Worm (Caenorhabditis elegans): Measurements from ENCODE around the gene B0035.13.

B0035.13 gene

DNA sequence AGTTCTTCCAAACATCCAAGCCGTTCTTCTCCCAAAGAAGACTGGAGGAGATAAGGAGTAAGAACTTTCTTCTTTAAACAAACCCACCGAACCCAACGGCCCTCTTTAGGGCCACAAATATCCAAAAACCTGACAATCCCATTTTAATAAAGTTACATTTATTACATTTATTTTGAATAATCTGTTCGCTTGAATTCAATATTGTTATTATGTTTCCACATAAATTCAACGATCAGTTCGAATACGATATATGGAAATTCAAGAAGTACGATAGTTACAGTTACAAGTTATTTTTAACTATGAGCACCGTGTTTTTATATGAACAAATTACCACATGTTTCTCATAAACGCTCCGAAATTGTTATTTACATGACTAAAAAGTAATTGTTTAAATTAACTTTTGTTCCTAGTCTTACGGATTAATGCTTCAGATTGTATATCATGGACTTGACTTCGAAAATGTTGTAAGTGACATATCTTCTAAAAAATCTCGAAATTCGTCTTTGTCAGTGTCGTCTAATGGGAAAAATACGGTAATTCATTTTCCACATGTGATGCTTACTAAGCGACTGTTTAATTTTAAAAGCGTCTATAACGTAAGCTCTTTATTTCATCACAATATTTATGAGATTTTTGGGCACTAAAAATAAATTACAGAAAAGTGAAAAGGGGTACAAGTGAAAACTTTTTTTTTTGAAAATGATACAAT is 34.4 kb upstream of the B0035.13 start (continued):
- no peak for TF ChIP-seq cebp-1 (GFP tag; IDR thresholded peaks at IDR 0.05)
- no peak for TF ChIP-seq cebp-1 (tag; optimal IDR thresholded peaks at IDR 0.05)
- no peak for TF ChIP-seq hlh-26 (GFP tag; conservative IDR thresholded peaks at IDR 0.05)
- TF ChIP-seq egl-44 (GFP tag; IDR thresholded peaks at IDR 0.05): peak; percentile 64; the same call in 1 of the 2 replicates
- peak; percentile 83 for TF ChIP-seq Y79H2A.3 (GFP tag; conservative IDR thresholded peaks at IDR 0.05)
- TF ChIP-seq D2030.7 (GFP tag; IDR thresholded peaks at IDR 0.05): peak; percentile 51
- 0 out of 2 replicates have a peak, but pooled peaks have one; percentile 6 for TF ChIP-seq madf-3 (GFP tag; IDR thresholded peaks at IDR 0.05)
- no peak for TF ChIP-seq rpc-1 (optimal IDR thresholded peaks at IDR 0.05)
- no peak for TF ChIP-seq rpc-1 (tag; optimal IDR thresholded peaks at IDR 0.05)
- TF ChIP-seq hmg-1.2 (GFP tag; IDR thresholded peaks at IDR 0.05): peak; percentile 32; the same call in 1 of the 2 replicates
- TF ChIP-seq lsy-27 (tag; optimal IDR thresholded peaks at IDR 0.05; ENCODE audit: borderline replicate concordance, insufficient read depth): no peak
- peak; percentile 63 for TF ChIP-seq Y53G8AR.9 (GFP tag; conservative IDR thresholded peaks at IDR 0.05)
- peak; percentile 82; the same call in 1 of the 2 replicates for TF ChIP-seq Y95B8A.8 (GFP tag; IDR thresholded peaks at IDR 0.05)
- peak; percentile 37; the same call in 1 of the 2 replicates for TF ChIP-seq rcor-1 (GFP tag; IDR thresholded peaks at IDR 0.05)
- peak; percentile 7 for TF ChIP-seq tbp1 (GFP tag; optimal IDR thresholded peaks at IDR 0.05)
- TF ChIP-seq hrde-1 (tag; optimal IDR thresholded peaks at IDR 0.05; ENCODE audit: borderline replicate concordance): peak; percentile 93
- peak; percentile 71 for TF ChIP-seq madf-6 (GFP tag; IDR thresholded peaks at IDR 0.05)
- TF ChIP-seq cebp-2 (GFP tag; IDR thresholded peaks at IDR 0.05): no peak
- no peak for TF ChIP-seq nhr-80 (tag; optimal IDR thresholded peaks at IDR 0.05)
- no peak for TF ChIP-seq ceh-79 (tag; optimal IDR thresholded peaks at IDR 0.05)
- TF ChIP-seq ceh-91 (GFP tag; IDR thresholded peaks at IDR 0.05): 0 out of 2 replicates have a peak, but pooled peaks have one; percentile 49
- 0 out of 2 replicates have a peak, but pooled peaks have one; percentile 11 for TF ChIP-seq Y53F4B.3 (GFP tag; IDR thresholded peaks at IDR 0.05)
- peak; percentile 45 for TF ChIP-seq lin-54 (GFP tag; optimal IDR thresholded peaks at IDR 0.05)
- 0 out of 2 replicates have a peak, but pooled peaks have one; percentile 13 for TF ChIP-seq F37B4.10 (GFP tag; IDR thresholded peaks at IDR 0.05)
- no peak for TF ChIP-seq ztf-18 (tag; optimal IDR thresholded peaks at IDR 0.05)
- TF ChIP-seq hsf-1 (GFP tag; IDR thresholded peaks at IDR 0.05): peak; percentile 48; the same call in 1 of the 2 replicates
- peak; percentile 81 for TF ChIP-seq dox-1 (GFP tag; IDR thresholded peaks at IDR 0.05)
- TF ChIP-seq F33H1.4 (GFP tag; IDR thresholded peaks at IDR 0.05): no peak; the same call in 1 of the 2 replicates

DNA sequence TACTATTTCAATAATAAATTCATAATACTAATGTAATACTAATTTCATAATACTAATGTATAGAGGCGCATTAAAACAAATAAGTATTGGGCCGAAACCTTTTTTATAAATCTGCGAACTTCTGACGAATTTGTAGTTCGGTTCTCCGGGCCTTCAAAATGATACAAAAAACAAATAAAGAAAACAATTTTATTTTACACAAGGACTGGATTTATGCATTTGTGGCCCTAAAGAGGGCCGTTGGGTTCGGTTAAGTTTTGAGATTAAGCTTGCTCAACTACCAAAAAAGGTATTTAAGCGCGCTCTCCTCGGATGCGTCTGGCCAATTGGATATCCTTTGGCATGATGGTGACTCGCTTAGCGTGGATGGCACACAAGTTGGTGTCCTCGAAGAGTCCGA is 31.0 kb upstream of the B0035.13 start:
- TF ChIP-seq attf-6 (GFP tag; IDR thresholded peaks at IDR 0.05) (peak; percentile 83), Y95B8A.8 (GFP tag; IDR thresholded peaks at IDR 0.05) (peak; percentile 74; the same call in 1 of the 2 replicates), lin-26 (GFP tag; IDR thresholded peaks at IDR 0.05) (peak; percentile 85), ceh-100 (GFP tag; IDR thresholded peaks at IDR 0.05) (peak; percentile 22; the same call in 1 of the 2 replicates), Y53G8AR.9 (GFP tag; conservative IDR thresholded peaks at IDR 0.05) (peak; percentile 66), madf-3 (GFP tag; IDR thresholded peaks at IDR 0.05) (0 out of 2 replicates have a peak, but pooled peaks have one; percentile 16), dox-1 (GFP tag; IDR thresholded peaks at IDR 0.05) (peak; percentile 63), F33H1.4 (GFP tag; IDR thresholded peaks at IDR 0.05) (peak; percentile 32; the same call in 1 of the 2 replicates), hsf-1 (GFP tag; IDR thresholded peaks at IDR 0.05) (peak; percentile 63), F39B2.1 (GFP tag; IDR thresholded peaks at IDR 0.05) (peak; percentile 90), ekl-4 (GFP tag; IDR thresholded peaks at IDR 0.05) (peak; percentile 82), hmg-1.2 (GFP tag; IDR thresholded peaks at IDR 0.05) (peak; percentile 36; the same call in 1 of the 2 replicates), rcor-1 (GFP tag; IDR thresholded peaks at IDR 0.05) (peak; percentile 55), madf-6 (GFP tag; IDR thresholded peaks at IDR 0.05) (peak; percentile 70), ztf-25 (GFP tag; IDR thresholded peaks at IDR 0.05) (0 out of 2 replicates have a peak, but pooled peaks have one; percentile 23), egl-44 (GFP tag; IDR thresholded peaks at IDR 0.05) (peak; percentile 82)
